Fruit fly (Drosophila melanogaster) whole organism, pupa: Measurements from ENCODE around the gene IscU.
A peak's percentile ranks its signal among the peaks of the same experiment; 100 is the strongest.

Experiments
- CG10348 ChIP-seq: fragments of 200-800 bp; sonication (Bioruptor generic); IDR thresholded peaks from 2 replicates; pipeline ENCODE4 v1.3.6; 2022; ENCODE audit warnings: missing biosample characterization, missing genetic modification characterization
- CG12605 ChIP-seq: fragments of 200-800 bp; sonication (Bioruptor generic); IDR thresholded peaks from 2 replicates; pipeline ENCODE4 v1.3.6; 2022; ENCODE audit warnings: missing biosample characterization, missing genetic modification characterization
- CG13204 ChIP-seq: fragments of 200-800 bp; sonication (Bioruptor generic); optimal IDR thresholded peaks from 2 replicates; lab custom pipeline; 2018; ENCODE audit warnings: missing biosample characterization, mild to moderate bottlenecking, missing genetic modification characterization, moderate library complexity
- CG14655 ChIP-seq: fragments of 200-800 bp; sonication (Bioruptor generic); optimal IDR thresholded peaks from 3 replicates; lab custom pipeline; 2017; ENCODE audit warnings: mild to moderate bottlenecking, missing biosample characterization, missing genetic modification reagents, missing genetic modification characterization
- CG15710 ChIP-seq: fragments of 200-800 bp; sonication (Bioruptor generic); optimal IDR thresholded peaks from 2 replicates; lab custom pipeline; 2018; ENCODE audit warnings: missing biosample characterization, mild to moderate bottlenecking, missing genetic modification characterization, moderate library complexity
- CG17806 ChIP-seq: fragments of 200-800 bp; sonication (Bioruptor generic); optimal IDR thresholded peaks from 2 replicates; lab custom pipeline; 2018; ENCODE audit warnings: missing biosample characterization, mild to moderate bottlenecking, missing genetic modification characterization, moderate library complexity
- CG32121 ChIP-seq: fragments of 200-800 bp; sonication (Bioruptor generic); IDR thresholded peaks from 2 replicates; pipeline ENCODE4 v1.3.6; 2022; ENCODE audit warnings: missing biosample characterization, missing genetic modification characterization
- CG34367 ChIP-seq: fragments of 200-800 bp; sonication (Bioruptor generic); optimal IDR thresholded peaks from 2 replicates; lab custom pipeline; 2018; ENCODE audit warnings: missing biosample characterization, mild to moderate bottlenecking, missing genetic modification characterization
- CG4496 ChIP-seq: fragments of 200-800 bp; sonication (Bioruptor generic); IDR thresholded peaks from 3 replicates; pipeline ENCODE4 v1.3.6; 2022; ENCODE audit warnings: missing biosample characterization, missing genetic modification characterization
- CG8159 ChIP-seq: fragments of 200-800 bp; sonication (Bioruptor generic); optimal IDR thresholded peaks from 3 replicates; lab custom pipeline; 2018; ENCODE audit warnings: missing biosample characterization, mild to moderate bottlenecking, missing genetic modification characterization, moderate library complexity
- CG8301 ChIP-seq: fragments of 200-800 bp; sonication (Bioruptor generic); optimal IDR thresholded peaks from 2 replicates; lab custom pipeline; 2018; ENCODE audit warnings: missing biosample characterization, mild to moderate bottlenecking, missing genetic modification characterization
- CG9948 ChIP-seq: fragments of 200-800 bp; sonication (Bioruptor generic); optimal IDR thresholded peaks from 2 replicates; lab custom pipeline; 2018; ENCODE audit warnings: missing biosample characterization, mild to moderate bottlenecking, missing genetic modification characterization, moderate library complexity
- D1 ChIP-seq: fragments of 200-800 bp; sonication (Bioruptor generic); optimal IDR thresholded peaks from 2 replicates; lab custom pipeline; 2018; ENCODE audit warnings: missing biosample characterization, mild to moderate bottlenecking, missing genetic modification characterization, moderate library complexity
- EcR ChIP-seq: fragments of 200-800 bp; sonication (Bioruptor generic); optimal IDR thresholded peaks from 3 replicates; lab custom pipeline; 2019; ENCODE audit warnings: missing biosample characterization, missing genetic modification characterization, mild to moderate bottlenecking, moderate library complexity, missing genetic modification reagents
- Ets98B ChIP-seq: fragments of 200-800 bp; sonication (Bioruptor generic); IDR thresholded peaks from 2 replicates; pipeline ENCODE4 v1.3.6; 2022; ENCODE audit warnings: missing biosample characterization, missing genetic modification characterization
- Pif1A ChIP-seq: fragments of 200-800 bp; sonication (Bioruptor generic); optimal IDR thresholded peaks from 3 replicates; lab custom pipeline; 2016; ENCODE audit warnings: missing biosample characterization, missing genetic modification characterization
- Pif1B ChIP-seq: fragments of 200-800 bp; sonication (Bioruptor generic); optimal IDR thresholded peaks from 3 replicates; lab custom pipeline; 2016; ENCODE audit warnings: missing biosample characterization, missing genetic modification characterization
- Snoo ChIP-seq: fragments of 200-800 bp; sonication (Bioruptor generic); optimal IDR thresholded peaks from 3 replicates; lab custom pipeline; 2017; ENCODE audit warnings: missing biosample characterization, mild to moderate bottlenecking, missing genetic modification characterization, inconsistent platforms
- fd96Ca ChIP-seq: fragments of 200-800 bp; sonication (Bioruptor generic); IDR thresholded peaks from 3 replicates; pipeline ENCODE4 v1.3.6; 2022; ENCODE audit warnings: missing biosample characterization, missing genetic modification characterization
- gl ChIP-seq: fragments of 200-800 bp; sonication (Bioruptor generic); optimal IDR thresholded peaks from 2 replicates; lab custom pipeline; 2018; ENCODE audit warnings: missing biosample characterization, mild to moderate bottlenecking, missing genetic modification characterization
- rn ChIP-seq: fragments of 200-800 bp; sonication (Bioruptor generic); IDR thresholded peaks from 2 replicates; pipeline ENCODE4 v1.3.6; 2022; ENCODE audit warnings: missing biosample characterization, missing genetic modification characterization

Gene IscU

DNA sequence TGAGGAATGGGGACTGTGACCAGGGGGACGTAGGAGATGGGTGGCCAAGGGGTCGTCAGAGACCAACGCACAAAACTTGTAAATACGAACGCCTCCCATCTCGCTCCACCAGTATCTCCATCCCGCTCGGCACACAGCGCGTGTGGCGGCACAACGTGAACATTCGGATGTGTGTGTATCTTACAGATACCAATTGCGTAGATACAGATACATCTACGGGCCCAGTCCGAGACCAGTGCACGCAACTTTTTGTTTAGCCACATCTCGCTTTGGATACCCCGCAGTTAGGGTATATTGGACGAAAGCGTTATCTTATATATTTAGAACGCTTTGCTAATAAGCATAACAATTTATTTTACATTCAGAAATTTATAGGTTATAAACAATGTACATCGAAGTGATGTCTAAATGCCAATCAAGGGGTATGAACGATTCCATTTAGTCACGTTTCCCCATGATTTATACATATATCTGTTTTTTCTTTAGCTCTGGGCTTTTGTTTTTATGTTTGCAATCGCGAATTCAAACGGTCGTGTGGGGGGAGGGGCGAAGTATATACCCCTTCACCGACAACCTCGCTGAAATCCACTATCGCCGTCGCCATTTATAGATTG, 12.5 kb downstream of the IscU start:
- TF ChIP-seq CG13204 (peak; percentile 95), CG15710 (tag; lab: Kevin White, UChicago) (peak; percentile 99), CG34367 (tag; lab: Kevin White, UChicago) (peak; percentile 99), gl (tag; lab: Kevin White, UChicago) (peak; percentile 96), Pif1A (GFP tag; lab: Kevin White, UChicago) (peak; percentile 99), CG8301 (tag; lab: Kevin White, UChicago) (peak; percentile 99), rn (GFP tag; lab: Robert Waterston, UW) (peak; percentile 98), CG12605 (GFP tag; lab: Robert Waterston, UW) (peak; percentile 98), CG9948 (tag; lab: Kevin White, UChicago) (peak; percentile 99), CG17806 (peak; percentile 99), CG4496 (GFP tag; lab: Robert Waterston, UW) (peak; percentile 99), CG14655 (GFP tag; lab: Kevin White, UChicago) (peak; percentile 99), EcR (GFP tag; lab: Kevin White, UChicago) (peak; percentile 85), Pif1B (GFP tag; lab: Kevin White, UChicago) (peak; percentile 99), Snoo (tag; lab: Kevin White, UChicago) (peak; percentile 96), CG10348 (GFP tag; lab: Robert Waterston, UW) (peak; percentile 98), Ets98B (peak; percentile 99), CG8159 (tag; lab: Kevin White, UChicago) (peak; percentile 99), D1 (tag; lab: Kevin White, UChicago) (peak; percentile 98), CG32121 (GFP tag; lab: Robert Waterston, UW) (peak; percentile 99), fd96Ca (peak; percentile 99)

DNA sequence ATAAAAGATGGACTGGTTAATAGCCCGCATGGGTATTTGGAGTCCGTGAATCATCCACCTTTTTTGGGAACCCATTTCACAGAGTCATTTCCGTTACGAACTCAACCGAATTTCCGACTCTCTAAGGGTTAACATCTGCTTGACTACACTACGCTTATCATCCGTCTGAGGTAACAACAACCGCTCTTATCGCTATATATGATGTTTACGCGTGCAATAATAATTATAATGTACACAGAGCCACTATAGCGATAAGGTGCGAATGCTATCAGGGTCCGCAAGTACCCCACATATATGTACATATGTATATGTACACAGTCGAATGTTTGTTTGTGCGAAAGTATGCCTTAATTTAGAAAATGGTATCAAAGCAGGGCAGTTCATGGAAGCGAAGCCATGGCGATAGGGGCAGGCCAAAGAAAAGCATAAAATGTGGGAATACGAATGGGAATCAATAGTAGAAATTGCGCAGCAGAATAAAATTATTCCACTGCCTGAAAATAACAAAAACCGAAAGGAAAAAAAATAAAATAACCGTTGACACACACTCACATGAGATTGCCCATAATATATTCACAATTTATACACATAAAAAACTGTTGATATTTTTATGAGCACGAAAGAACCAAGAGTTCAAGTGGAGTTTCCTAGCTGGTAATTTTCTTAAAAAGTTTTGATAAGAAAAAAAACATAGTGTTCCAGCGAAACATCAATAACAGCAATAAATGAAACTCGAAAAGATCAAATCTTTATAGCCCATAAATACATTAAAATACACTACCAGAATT, 13.4 kb downstream of the IscU start:
- TF ChIP-seq CG4496 (GFP tag; lab: Robert Waterston, UW) (peak; percentile 20), fd96Ca (0 out of 3 replicates have a peak, but pooled peaks have one; percentile 26), CG8159 (tag; lab: Kevin White, UChicago) (peak; percentile 32), CG9948 (tag; lab: Kevin White, UChicago) (peak; percentile 87), CG17806 (peak; percentile 85), CG14655 (GFP tag; lab: Kevin White, UChicago) (peak; percentile 85), Snoo (tag; lab: Kevin White, UChicago) (no peak), CG12605 (GFP tag; lab: Robert Waterston, UW) (peak; percentile 36; the same call in 1 of the 2 replicates), CG15710 (tag; lab: Kevin White, UChicago) (peak; percentile 41), Pif1A (GFP tag; lab: Kevin White, UChicago) (peak; percentile 72), EcR (GFP tag; lab: Kevin White, UChicago) (peak; percentile 15), CG34367 (tag; lab: Kevin White, UChicago) (peak; percentile 7), CG8301 (tag; lab: Kevin White, UChicago) (no peak), gl (tag; lab: Kevin White, UChicago) (peak; percentile 23), Pif1B (GFP tag; lab: Kevin White, UChicago) (peak; percentile 15), CG10348 (GFP tag; lab: Robert Waterston, UW) (no peak), Ets98B (peak; percentile 54), rn (GFP tag; lab: Robert Waterston, UW) (peak; percentile 39; the same call in 1 of the 2 replicates), CG13204 (peak; percentile 28), D1 (tag; lab: Kevin White, UChicago) (peak; percentile 85), CG32121 (GFP tag; lab: Robert Waterston, UW) (peak; percentile 46)

DNA sequence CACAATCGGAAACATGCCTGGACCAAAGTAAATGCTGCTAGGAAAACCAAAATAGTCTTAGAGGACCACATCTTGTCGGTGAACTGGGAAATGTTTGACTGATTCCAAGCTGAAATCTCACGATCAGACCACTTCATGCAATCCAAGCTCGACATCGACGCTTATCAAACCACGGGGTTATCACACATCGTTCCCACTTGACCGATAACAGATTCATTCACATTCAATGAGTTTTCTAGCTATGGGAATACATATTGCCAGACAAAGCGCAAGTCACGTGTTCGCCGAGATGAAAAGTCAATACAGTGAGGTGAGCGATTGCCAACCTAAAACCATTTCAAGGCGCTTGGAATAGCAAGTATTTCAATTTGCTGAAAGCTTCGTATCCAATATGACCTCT, 14.3 kb downstream of the IscU start:
- peak; percentile 79 for TF ChIP-seq EcR (GFP tag; lab: Kevin White, UChicago)
- TF ChIP-seq CG17806 = no peak
- TF ChIP-seq CG4496 (GFP tag; lab: Robert Waterston, UW) = no peak
- no peak for TF ChIP-seq Snoo (tag; lab: Kevin White, UChicago)
- no peak for TF ChIP-seq CG12605 (GFP tag; lab: Robert Waterston, UW)

DNA sequence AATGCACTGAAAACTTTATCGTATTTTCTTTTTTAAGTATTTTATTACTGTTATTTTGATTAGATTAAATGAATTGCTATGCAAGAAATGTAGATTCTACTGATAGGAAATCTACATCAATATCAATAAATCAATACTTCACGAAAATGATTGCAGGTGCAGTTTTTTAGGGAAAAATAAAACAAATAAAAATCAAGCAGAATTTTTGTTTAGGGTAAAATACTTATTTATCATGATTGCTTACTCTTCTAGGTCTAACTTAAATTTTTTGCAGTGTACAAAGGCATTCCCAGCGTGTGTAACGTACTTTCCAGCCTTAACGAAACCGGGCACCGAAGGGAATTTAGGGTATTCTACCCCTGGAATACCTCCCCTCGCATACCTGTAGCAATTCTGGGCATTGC, 15.5 kb downstream of the IscU start:
- TF ChIP-seq Ets98B (no peak), CG4496 (GFP tag; lab: Robert Waterston, UW) (peak; percentile 19; the same call in 1 of the 3 replicates), CG8159 (tag; lab: Kevin White, UChicago) (peak; percentile 82), gl (tag; lab: Kevin White, UChicago) (peak; percentile 27), CG34367 (tag; lab: Kevin White, UChicago) (peak; percentile 62), CG10348 (GFP tag; lab: Robert Waterston, UW) (no peak), CG9948 (tag; lab: Kevin White, UChicago) (peak; percentile 68), CG17806 (peak; percentile 78), CG8301 (tag; lab: Kevin White, UChicago) (peak; percentile 36), fd96Ca (no peak), D1 (tag; lab: Kevin White, UChicago) (peak; percentile 40), CG32121 (GFP tag; lab: Robert Waterston, UW) (no peak), CG15710 (tag; lab: Kevin White, UChicago) (peak; percentile 70), Snoo (tag; lab: Kevin White, UChicago) (peak; percentile 45)
